Worm (Caenorhabditis elegans) whole organism, late embryonic: ENCODE data around the gene rpn-12.

Source experiments
- ama-1 ChIP-seq: fragments of 150-350 bp; optimal IDR thresholded peaks from 2 replicates; lab custom pipeline; 2014
- ceh-24 ChIP-seq: sonication (generic microtip); optimal IDR thresholded peaks from 2 replicates; lab custom pipeline; 2016; ENCODE audit warnings: mild to moderate bottlenecking, missing genetic modification characterization, missing compliant biosample characterization
- ceh-45 ChIP-seq: fragments of 200-800 bp; sonication (Bioruptor generic); IDR thresholded peaks from 2 replicates; pipeline ENCODE4 v1.3.6; 2022; ENCODE audit warnings: missing genetic modification reagents, missing genetic modification characterization, missing compliant biosample characterization
- ceh-6 ChIP-seq: fragments of 200-800 bp; sonication (Bioruptor generic); optimal IDR thresholded peaks from 2 replicates; lab custom pipeline; 2018; ENCODE audit warnings: mild to moderate bottlenecking, missing genetic modification characterization, missing compliant biosample characterization
- elt-2 ChIP-seq: sonication (generic microtip); optimal IDR thresholded peaks from 2 replicates; lab custom pipeline; 2016; ENCODE audit warnings: missing genetic modification reagents, missing genetic modification characterization, missing compliant biosample characterization
- fkh-10 ChIP-seq: fragments of 150-350 bp; optimal IDR thresholded peaks from 2 replicates; lab custom pipeline; 2014; ENCODE audit warnings: missing biosample characterization, missing genetic modification reagents, missing genetic modification characterization
- lim-6 ChIP-seq: sonication (generic microtip); optimal IDR thresholded peaks from 2 replicates; lab custom pipeline; 2016; ENCODE audit warnings: missing genetic modification characterization, missing compliant biosample characterization
- nhr-232 ChIP-seq: sonication (generic microtip); optimal IDR thresholded peaks from 2 replicates; lab custom pipeline; 2016; ENCODE audit warnings: missing genetic modification characterization, missing compliant biosample characterization
- pag-3 ChIP-seq: sonication (generic microtip); optimal IDR thresholded peaks from 2 replicates; lab custom pipeline; 2016; ENCODE audit warnings: missing compliant biosample characterization, missing genetic modification characterization, borderline replicate concordance
- pha-4 ChIP-seq: fragments of 150-350 bp; optimal IDR thresholded peaks from 2 replicates; lab custom pipeline; 2018; ENCODE audit warnings: missing biosample characterization, missing genetic modification reagents, missing genetic modification characterization
- tbx-2 ChIP-seq: sonication (generic microtip); optimal IDR thresholded peaks from 2 replicates; lab custom pipeline; 2016; ENCODE audit warnings: missing genetic modification characterization, missing compliant biosample characterization
- ttx-3 ChIP-seq: sonication (generic microtip); optimal IDR thresholded peaks from 2 replicates; lab custom pipeline; 2016; ENCODE audit warnings: missing genetic modification reagents, missing genetic modification characterization, missing compliant biosample characterization

- TF ChIP-seq ceh-45: no peak
- no peak for TF ChIP-seq ama-1 (lab: Kevin White, UChicago)
- no peak for TF ChIP-seq tbx-2 (tag; lab: Kevin White, UChicago)
- TF ChIP-seq elt-2 (tag; lab: Kevin White, UChicago): no peak
- TF ChIP-seq fkh-10 (GFP tag; lab: Kevin White, UChicago): no peak
- TF ChIP-seq lim-6 (tag; lab: Kevin White, UChicago): no peak
- no peak for TF ChIP-seq ceh-6 (GFP tag; lab: Kevin White, UChicago)
- TF ChIP-seq pag-3 (tag; lab: Kevin White, UChicago): no peak
- TF ChIP-seq pha-4 (tag; lab: Kevin White, UChicago): no peak
- TF ChIP-seq ceh-24: no peak
- TF ChIP-seq nhr-232 (tag; lab: Kevin White, UChicago): no peak
- TF ChIP-seq ttx-3 (tag; lab: Kevin White, UChicago): no peak
Measured at ce11 chrII:11627904-11628303, 25.0 kb upstream of the rpn-12 start.
